Fruit fly (Drosophila melanogaster) whole organism, pupa: ENCODE data around the gene CG17378.

Experiments
- CG10348 ChIP-seq: fragments of 200-800 bp; sonication (Bioruptor generic); IDR thresholded peaks from 2 replicates; pipeline ENCODE4 v1.3.6; 2022; ENCODE audit warnings: missing biosample characterization, missing genetic modification characterization
- CG12605 ChIP-seq: fragments of 200-800 bp; sonication (Bioruptor generic); IDR thresholded peaks from 2 replicates; pipeline ENCODE4 v1.3.6; 2022; ENCODE audit warnings: missing biosample characterization, missing genetic modification characterization
- CG13204 ChIP-seq: fragments of 200-800 bp; sonication (Bioruptor generic); optimal IDR thresholded peaks from 2 replicates; lab custom pipeline; 2018; ENCODE audit warnings: missing biosample characterization, mild to moderate bottlenecking, missing genetic modification characterization, moderate library complexity
- CG14655 ChIP-seq: fragments of 200-800 bp; sonication (Bioruptor generic); optimal IDR thresholded peaks from 3 replicates; lab custom pipeline; 2017; ENCODE audit warnings: mild to moderate bottlenecking, missing biosample characterization, missing genetic modification reagents, missing genetic modification characterization
- CG15710 ChIP-seq: fragments of 200-800 bp; sonication (Bioruptor generic); optimal IDR thresholded peaks from 2 replicates; lab custom pipeline; 2018; ENCODE audit warnings: missing biosample characterization, mild to moderate bottlenecking, missing genetic modification characterization, moderate library complexity
- CG17806 ChIP-seq: fragments of 200-800 bp; sonication (Bioruptor generic); optimal IDR thresholded peaks from 2 replicates; lab custom pipeline; 2018; ENCODE audit warnings: missing biosample characterization, mild to moderate bottlenecking, missing genetic modification characterization, moderate library complexity
- CG32121 ChIP-seq: fragments of 200-800 bp; sonication (Bioruptor generic); IDR thresholded peaks from 2 replicates; pipeline ENCODE4 v1.3.6; 2022; ENCODE audit warnings: missing biosample characterization, missing genetic modification characterization
- CG34367 ChIP-seq: fragments of 200-800 bp; sonication (Bioruptor generic); optimal IDR thresholded peaks from 2 replicates; lab custom pipeline; 2018; ENCODE audit warnings: missing biosample characterization, mild to moderate bottlenecking, missing genetic modification characterization
- CG4496 ChIP-seq: fragments of 200-800 bp; sonication (Bioruptor generic); IDR thresholded peaks from 3 replicates; pipeline ENCODE4 v1.3.6; 2022; ENCODE audit warnings: missing biosample characterization, missing genetic modification characterization
- CG8159 ChIP-seq: fragments of 200-800 bp; sonication (Bioruptor generic); optimal IDR thresholded peaks from 3 replicates; lab custom pipeline; 2018; ENCODE audit warnings: missing biosample characterization, mild to moderate bottlenecking, missing genetic modification characterization, moderate library complexity
- CG8301 ChIP-seq: fragments of 200-800 bp; sonication (Bioruptor generic); optimal IDR thresholded peaks from 2 replicates; lab custom pipeline; 2018; ENCODE audit warnings: missing biosample characterization, mild to moderate bottlenecking, missing genetic modification characterization
- CG9948 ChIP-seq: fragments of 200-800 bp; sonication (Bioruptor generic); optimal IDR thresholded peaks from 2 replicates; lab custom pipeline; 2018; ENCODE audit warnings: missing biosample characterization, mild to moderate bottlenecking, missing genetic modification characterization, moderate library complexity
- D1 ChIP-seq: fragments of 200-800 bp; sonication (Bioruptor generic); optimal IDR thresholded peaks from 2 replicates; lab custom pipeline; 2018; ENCODE audit warnings: missing biosample characterization, mild to moderate bottlenecking, missing genetic modification characterization, moderate library complexity
- EcR ChIP-seq: fragments of 200-800 bp; sonication (Bioruptor generic); optimal IDR thresholded peaks from 3 replicates; lab custom pipeline; 2019; ENCODE audit warnings: missing biosample characterization, missing genetic modification characterization, mild to moderate bottlenecking, moderate library complexity, missing genetic modification reagents
- Ets98B ChIP-seq: fragments of 200-800 bp; sonication (Bioruptor generic); IDR thresholded peaks from 2 replicates; pipeline ENCODE4 v1.3.6; 2022; ENCODE audit warnings: missing biosample characterization, missing genetic modification characterization
- Pif1A ChIP-seq: fragments of 200-800 bp; sonication (Bioruptor generic); optimal IDR thresholded peaks from 3 replicates; lab custom pipeline; 2016; ENCODE audit warnings: missing biosample characterization, missing genetic modification characterization
- Pif1B ChIP-seq: fragments of 200-800 bp; sonication (Bioruptor generic); optimal IDR thresholded peaks from 3 replicates; lab custom pipeline; 2016; ENCODE audit warnings: missing biosample characterization, missing genetic modification characterization
- Snoo ChIP-seq: fragments of 200-800 bp; sonication (Bioruptor generic); optimal IDR thresholded peaks from 3 replicates; lab custom pipeline; 2017; ENCODE audit warnings: missing biosample characterization, mild to moderate bottlenecking, missing genetic modification characterization, inconsistent platforms
- fd96Ca ChIP-seq: fragments of 200-800 bp; sonication (Bioruptor generic); IDR thresholded peaks from 3 replicates; pipeline ENCODE4 v1.3.6; 2022; ENCODE audit warnings: missing biosample characterization, missing genetic modification characterization
- rn ChIP-seq: fragments of 200-800 bp; sonication (Bioruptor generic); IDR thresholded peaks from 2 replicates; pipeline ENCODE4 v1.3.6; 2022; ENCODE audit warnings: missing biosample characterization, missing genetic modification characterization

Gene CG17378

dm6 chr2L:6751037-6751436, 22.8 kb upstream of the CG17378 start:
- TF ChIP-seq Snoo (tag; lab: Kevin White, UChicago) = no peak
- peak; percentile 63; the same call in 1 of the 2 replicates for TF ChIP-seq CG32121
- TF ChIP-seq CG15710 (tag; lab: Kevin White, UChicago) = no peak
- no peak for TF ChIP-seq CG10348
- TF ChIP-seq CG4496 (GFP tag; lab: Robert Waterston, UW) = 0 out of 3 replicates have a peak, but pooled peaks have one; percentile 28
- no peak for TF ChIP-seq CG17806 (tag; lab: Kevin White, UChicago)
- TF ChIP-seq rn (GFP tag; lab: Robert Waterston, UW) = 0 out of 2 replicates have a peak, but pooled peaks have one; percentile 8

- TF ChIP-seq Snoo (tag; lab: Kevin White, UChicago) (no peak), D1 (tag; lab: Kevin White, UChicago) (no peak), CG8301 (tag; lab: Kevin White, UChicago) (no peak), Pif1A (GFP tag; lab: Kevin White, UChicago) (no peak), CG4496 (GFP tag; lab: Robert Waterston, UW) (no peak), CG14655 (no peak)
These were observed 14.3 kb upstream of the CG17378 start, which contains the start of gene CG11322 for dm6 chr2L:6759528-6759927. Gene CG11322 (minus strand): TSS chr2L:6759628.

- no peak for TF ChIP-seq CG12605 (GFP tag; lab: Robert Waterston, UW)
- 0 out of 2 replicates have a peak, but pooled peaks have one; percentile 32 for TF ChIP-seq CG32121
- TF ChIP-seq CG17806 (tag; lab: Kevin White, UChicago) = no peak
These were observed 1.2 kb upstream of the CG17378 start, which contains the start of gene LUBEL for dm6 chr2L:6772655-6773054. Gene LUBEL (minus strand): TSS chr2L:6772755.

- TF ChIP-seq CG10348 = no peak
- TF ChIP-seq rn (GFP tag; lab: Robert Waterston, UW) = no peak
- TF ChIP-seq CG34367 (tag; lab: Kevin White, UChicago) = no peak
- TF ChIP-seq Ets98B (GFP tag; lab: Robert Waterston, UW) = no peak
- TF ChIP-seq D1 (tag; lab: Kevin White, UChicago) = no peak
- TF ChIP-seq CG15710 (tag; lab: Kevin White, UChicago) = no peak
- no peak for TF ChIP-seq CG14655
- TF ChIP-seq CG9948 (tag; lab: Kevin White, UChicago) = no peak
- TF ChIP-seq CG12605 (GFP tag; lab: Robert Waterston, UW) = no peak
- TF ChIP-seq CG17806 (tag; lab: Kevin White, UChicago) = no peak
- no peak for TF ChIP-seq EcR
- no peak for TF ChIP-seq Pif1B (GFP tag; lab: Kevin White, UChicago)
- no peak for TF ChIP-seq CG8301 (tag; lab: Kevin White, UChicago)
- TF ChIP-seq, all 21 proteins: peak for 0
These were observed 1.0 kb downstream of the CG17378 start for dm6 chr2L:6774853-6775252.

- peak; percentile 65; the same call in 2 of the 3 replicates for TF ChIP-seq CG4496 (GFP tag; lab: Robert Waterston, UW)
- TF ChIP-seq CG8159 (tag; lab: Kevin White, UChicago) = no peak
These were observed 9.6 kb downstream of the CG17378 start for dm6 chr2L:6783395-6783794.

- no peak for TF ChIP-seq CG15710 (tag; lab: Kevin White, UChicago)
- no peak for TF ChIP-seq CG12605 (GFP tag; lab: Robert Waterston, UW)
- TF ChIP-seq CG8301 (tag; lab: Kevin White, UChicago) = no peak
- TF ChIP-seq CG13204 (GFP tag; lab: Kevin White, UChicago) = no peak
- peak; percentile 22 for TF ChIP-seq EcR
- TF ChIP-seq fd96Ca (GFP tag; lab: Robert Waterston, UW) = no peak
- no peak for TF ChIP-seq Ets98B (GFP tag; lab: Robert Waterston, UW)
These were observed 10.4 kb downstream of the CG17378 start for dm6 chr2L:6784235-6784634.

- TF ChIP-seq CG8301 (tag; lab: Kevin White, UChicago) = no peak
These were observed 11.7 kb downstream of the CG17378 start for dm6 chr2L:6785583-6785982.

dm6 chr2L:6786674-6787028, 12.8 kb downstream of the CG17378 start, which contains the start of gene nrv1:
Gene nrv1 (minus strand): TSS chr2L:6786861.
- TF ChIP-seq CG32121 = no peak
- peak; percentile 43; the same call in 1 of the 2 replicates for TF ChIP-seq CG12605 (GFP tag; lab: Robert Waterston, UW)
- TF ChIP-seq, all 21 proteins: peak for 1
